Fruit fly (Drosophila melanogaster) whole organism, prepupa: ENCODE data around the gene CG31528.
A peak's percentile ranks its signal among the peaks of the same experiment; 100 is the strongest.

Experiments
- CG10631 ChIP-seq: fragments of 200-800 bp; sonication (Bioruptor generic); optimal IDR thresholded peaks from 2 replicates; lab custom pipeline; 2016; ENCODE audit warnings: missing biosample characterization, missing genetic modification characterization
- CG10669 ChIP-seq: fragments of 200-800 bp; sonication (Bioruptor generic); optimal IDR thresholded peaks from 3 replicates; lab custom pipeline; 2018; ENCODE audit warnings: missing biosample characterization, mild to moderate bottlenecking, missing genetic modification characterization, moderate library complexity
- CG11294 ChIP-seq: fragments of 200-800 bp; sonication (Bioruptor generic); IDR thresholded peaks from 2 replicates; pipeline ENCODE4 v1.3.6; 2022; ENCODE audit warnings: missing biosample characterization, missing genetic modification characterization
- CG11762 ChIP-seq: fragments of 200-800 bp; sonication (Bioruptor generic); optimal IDR thresholded peaks from 3 replicates; lab custom pipeline; 2016; ENCODE audit warnings: missing biosample characterization, missing genetic modification characterization; ENCODE audit not compliant: insufficient read depth
- CG11902 ChIP-seq: fragments of 200-800 bp; sonication (Bioruptor generic); optimal IDR thresholded peaks from 3 replicates; lab custom pipeline; 2016; ENCODE audit warnings: missing biosample characterization, missing genetic modification characterization
- CG1621 ChIP-seq: fragments of 200-800 bp; sonication (Bioruptor generic); optimal IDR thresholded peaks from 3 replicates; lab custom pipeline; 2018; ENCODE audit warnings: missing biosample characterization, mild to moderate bottlenecking, missing genetic modification characterization
- CG16779 ChIP-seq: fragments of 200-800 bp; sonication (Bioruptor generic); optimal IDR thresholded peaks from 3 replicates; lab custom pipeline; 2017; ENCODE audit warnings: missing biosample characterization, mild to moderate bottlenecking, missing genetic modification characterization
- CG3032 ChIP-seq: fragments of 200-800 bp; optimal IDR thresholded peaks from 2 replicates; lab custom pipeline; 2019; ENCODE audit warnings: missing biosample characterization, mild to moderate bottlenecking, missing genetic modification characterization, moderate library complexity
- CG31627 ChIP-seq: fragments of 200-800 bp; sonication (Bioruptor generic); optimal IDR thresholded peaks from 3 replicates; lab custom pipeline; 2016; ENCODE audit warnings: missing biosample characterization, missing genetic modification characterization
- CG32006 ChIP-seq: fragments of 200-800 bp; sonication (Bioruptor generic); optimal IDR thresholded peaks from 3 replicates; lab custom pipeline; 2017; ENCODE audit warnings: missing biosample characterization, mild to moderate bottlenecking, missing genetic modification characterization
- CG34406 ChIP-seq: fragments of 200-800 bp; sonication (Bioruptor generic); optimal IDR thresholded peaks from 3 replicates; lab custom pipeline; 2016; ENCODE audit warnings: missing biosample characterization, missing genetic modification characterization
- CG3919 ChIP-seq: fragments of 200-800 bp; sonication (Bioruptor generic); optimal IDR thresholded peaks from 3 replicates; lab custom pipeline; 2016; ENCODE audit warnings: missing biosample characterization, missing genetic modification characterization
- CG4318 ChIP-seq: fragments of 200-800 bp; sonication (Bioruptor generic); optimal IDR thresholded peaks from 3 replicates; lab custom pipeline; 2017; ENCODE audit warnings: missing biosample characterization, mild to moderate bottlenecking, missing genetic modification characterization
- CG6163 ChIP-seq: fragments of 200-800 bp; sonication (Bioruptor generic); IDR thresholded peaks from 3 replicates; pipeline ENCODE4 v1.3.6; 2022; ENCODE audit warnings: missing biosample characterization, missing genetic modification characterization
- CG6276 ChIP-seq: fragments of 200-800 bp; sonication (Bioruptor generic); optimal IDR thresholded peaks from 2 replicates; lab custom pipeline; 2017; ENCODE audit warnings: missing biosample characterization, mild to moderate bottlenecking, missing genetic modification characterization
- CG6792 ChIP-seq: fragments of 200-800 bp; sonication (Bioruptor generic); optimal IDR thresholded peaks from 3 replicates; lab custom pipeline; 2016; ENCODE audit warnings: missing biosample characterization, missing genetic modification characterization
- CG6854 ChIP-seq: fragments of 200-800 bp; sonication (Bioruptor generic); optimal IDR thresholded peaks from 2 replicates; lab custom pipeline; 2017; ENCODE audit warnings: missing biosample characterization, mild to moderate bottlenecking, missing genetic modification characterization
- CG8119 ChIP-seq: fragments of 200-800 bp; sonication (Bioruptor generic); IDR thresholded peaks from 3 replicates; pipeline ENCODE4 v1.3.6; 2022; ENCODE audit warnings: missing biosample characterization, missing genetic modification characterization
- CG8632 ChIP-seq: fragments of 200-800 bp; sonication (Bioruptor generic); optimal IDR thresholded peaks from 3 replicates; lab custom pipeline; 2016; ENCODE audit warnings: missing biosample characterization, missing genetic modification characterization
- CG9139 ChIP-seq: fragments of 200-800 bp; sonication (Bioruptor generic); optimal IDR thresholded peaks from 3 replicates; lab custom pipeline; 2017; ENCODE audit warnings: missing biosample characterization, mild to moderate bottlenecking, missing genetic modification characterization
- Eip75B ChIP-seq: fragments of 200-800 bp; sonication (Bioruptor generic); optimal IDR thresholded peaks from 3 replicates; lab custom pipeline; 2016; ENCODE audit warnings: missing biosample characterization, missing genetic modification characterization
- Eip93F ChIP-seq: fragments of 200-800 bp; sonication (Bioruptor generic); optimal IDR thresholded peaks from 2 replicates; lab custom pipeline; 2016; ENCODE audit warnings: missing biosample characterization, mild to moderate bottlenecking, missing genetic modification characterization
- Ets21C ChIP-seq: fragments of 200-800 bp; sonication (Bioruptor generic); optimal IDR thresholded peaks from 3 replicates; lab custom pipeline; 2016; ENCODE audit warnings: missing biosample characterization, missing genetic modification characterization
- Ets96B ChIP-seq: fragments of 200-800 bp; optimal IDR thresholded peaks from 2 replicates; lab custom pipeline; 2019; ENCODE audit warnings: missing biosample characterization, mild to moderate bottlenecking, missing genetic modification characterization, moderate library complexity
- Gug ChIP-seq: fragments of 200-800 bp; sonication (Bioruptor generic); IDR thresholded peaks from 2 replicates; pipeline ENCODE4 v1.3.6; 2022; ENCODE audit warnings: missing biosample characterization, missing genetic modification characterization
- Hr38 ChIP-seq: sonication (Bioruptor generic); optimal IDR thresholded peaks from 2 replicates; lab custom pipeline; 2016; ENCODE audit warnings: missing biosample characterization, missing genetic modification characterization
- Hr39 ChIP-seq: fragments of 200-800 bp; sonication (Bioruptor generic); optimal IDR thresholded peaks from 2 replicates; lab custom pipeline; 2016; ENCODE audit warnings: missing biosample characterization, missing genetic modification characterization
- Hr4 ChIP-seq: fragments of 200-800 bp; sonication (Bioruptor generic); optimal IDR thresholded peaks from 3 replicates; lab custom pipeline; 2016; ENCODE audit warnings: missing biosample characterization, missing genetic modification characterization
- Lpt ChIP-seq: fragments of 200-800 bp; sonication (Bioruptor generic); optimal IDR thresholded peaks from 3 replicates; lab custom pipeline; 2016; ENCODE audit warnings: missing biosample characterization, missing genetic modification characterization
- OdsH ChIP-seq: fragments of 200-800 bp; sonication (Bioruptor generic); optimal IDR thresholded peaks from 3 replicates; lab custom pipeline; 2016; ENCODE audit warnings: missing biosample characterization, missing genetic modification characterization
- Smox ChIP-seq: fragments of 200-800 bp; sonication (Bioruptor generic); optimal IDR thresholded peaks from 3 replicates; lab custom pipeline; 2016; ENCODE audit warnings: missing biosample characterization, missing genetic modification characterization
- Sox102F ChIP-seq: fragments of 200-800 bp; sonication (Bioruptor generic); optimal IDR thresholded peaks from 2 replicates; lab custom pipeline; 2016; ENCODE audit warnings: missing biosample characterization, mild to moderate bottlenecking, missing genetic modification characterization
- Sox14 ChIP-seq: fragments of 200-800 bp; sonication (Bioruptor generic); optimal IDR thresholded peaks from 3 replicates; lab custom pipeline; 2016; ENCODE audit warnings: missing biosample characterization, missing genetic modification characterization
- achi ChIP-seq: fragments of 200-800 bp; sonication (Bioruptor generic); optimal IDR thresholded peaks from 3 replicates; lab custom pipeline; 2016; ENCODE audit warnings: missing biosample characterization, missing genetic modification characterization
- acj6 ChIP-seq: fragments of 200-800 bp; sonication (Bioruptor generic); optimal IDR thresholded peaks from 3 replicates; lab custom pipeline; 2016; ENCODE audit warnings: missing biosample characterization, missing genetic modification characterization
- dac ChIP-seq: fragments of 200-800 bp; sonication (Bioruptor generic); optimal IDR thresholded peaks from 2 replicates; lab custom pipeline; 2017; ENCODE audit warnings: missing biosample characterization, mild to moderate bottlenecking, missing genetic modification characterization
- esn ChIP-seq: fragments of 200-800 bp; sonication (Bioruptor generic); optimal IDR thresholded peaks from 2 replicates; lab custom pipeline; 2016; ENCODE audit warnings: missing biosample characterization, mild to moderate bottlenecking, missing genetic modification characterization, moderate library complexity
- fd59A ChIP-seq: fragments of 200-800 bp; sonication (Bioruptor generic); optimal IDR thresholded peaks from 2 replicates; lab custom pipeline; 2017; ENCODE audit warnings: missing biosample characterization, mild to moderate bottlenecking, missing genetic modification characterization, missing genetic modification reagents
- fd85E ChIP-seq: fragments of 200-800 bp; sonication (Bioruptor generic); optimal IDR thresholded peaks from 3 replicates; lab custom pipeline; 2016; ENCODE audit warnings: missing biosample characterization, missing genetic modification characterization
- fkh ChIP-seq: fragments of 200-800 bp; sonication (Bioruptor generic); optimal IDR thresholded peaks from 3 replicates; lab custom pipeline; 2017; ENCODE audit warnings: missing biosample characterization, mild to moderate bottlenecking, missing genetic modification characterization, moderate library complexity
- lz ChIP-seq: fragments of 200-800 bp; sonication (Bioruptor generic); optimal IDR thresholded peaks from 3 replicates; lab custom pipeline; 2016; ENCODE audit warnings: missing biosample characterization, missing genetic modification characterization
- net ChIP-seq: fragments of 200-800 bp; sonication (Bioruptor generic); optimal IDR thresholded peaks from 3 replicates; lab custom pipeline; 2016; ENCODE audit warnings: missing biosample characterization, missing genetic modification characterization
- spab ChIP-seq: fragments of 200-800 bp; sonication (Bioruptor generic); optimal IDR thresholded peaks from 2 replicates; lab custom pipeline; 2017; ENCODE audit warnings: missing biosample characterization, mild to moderate bottlenecking, missing genetic modification characterization, missing genetic modification reagents
- svp ChIP-seq: fragments of 200-800 bp; sonication (Bioruptor generic); peaks from one replicate; lab custom pipeline; 2016; ENCODE audit warnings: missing biosample characterization, missing genetic modification characterization
- topi ChIP-seq: fragments of 200-800 bp; sonication (Bioruptor generic); optimal IDR thresholded peaks from 3 replicates; lab custom pipeline; 2016; ENCODE audit warnings: missing biosample characterization, missing genetic modification characterization
- vri ChIP-seq: fragments of 200-800 bp; sonication (Bioruptor generic); optimal IDR thresholded peaks from 3 replicates; lab custom pipeline; 2016; ENCODE audit warnings: missing biosample characterization, mild to moderate bottlenecking, missing genetic modification characterization

The CG31528 gene

dm6 chr3R:4416138-4416537 is at the start of gene CG31528:
Gene CG31528, plus strand, starts transcription at chr3R:4416438.
- TF ChIP-seq topi (no peak), dac (GFP tag; lab: Kevin White, UChicago) (no peak), CG34406 (GFP tag; lab: Kevin White, UChicago) (no peak), Smox (GFP tag; lab: Kevin White, UChicago) (no peak), vri (no peak), Sox14 (GFP tag; lab: Kevin White, UChicago) (no peak), CG4318 (GFP tag; lab: Kevin White, UChicago) (no peak), achi (GFP tag; lab: Kevin White, UChicago) (no peak), Gug (GFP tag; lab: Robert Waterston, UW) (no peak), CG6163 (GFP tag; lab: Robert Waterston, UW) (no peak), CG11902 (no peak), OdsH (GFP tag; lab: Kevin White, UChicago) (no peak), fd85E (GFP tag; lab: Kevin White, UChicago) (no peak), CG6276 (GFP tag; lab: Kevin White, UChicago) (no peak)
- TF ChIP-seq, all 60 proteins: peak for 0

dm6 chr3R:4378363-4379354 is 37.6 kb upstream of the CG31528 start, which contains the start of gene Sfxn1-3:
Gene Sfxn1-3, plus strand, starts transcription at chr3R:4378600.
- TF ChIP-seq CG3919 (peak; percentile 67), CG31627 (peak; percentile 35), Smox (GFP tag; lab: Kevin White, UChicago) (peak; percentile 34), CG6792 (GFP tag; lab: Kevin White, UChicago) (peak; percentile 4), CG3032 (tag; lab: Kevin White, UChicago) (peak; percentile 4), achi (GFP tag; lab: Kevin White, UChicago) (no peak), CG6854 (GFP tag; lab: Kevin White, UChicago) (peak; percentile 90), svp (GFP tag; lab: Kevin White, UChicago) (peak; percentile 86), CG32006 (GFP tag; lab: Kevin White, UChicago) (no peak), CG10669 (GFP tag; lab: Kevin White, UChicago) (no peak), CG8632 (GFP tag; lab: Kevin White, UChicago) (peak; percentile 10), CG9139 (GFP tag; lab: Kevin White, UChicago) (peak; percentile 70), CG1621 (no peak), CG10631 (no peak), fd85E (GFP tag; lab: Kevin White, UChicago) (no peak), Ets21C (GFP tag; lab: Kevin White, UChicago) (no peak), Sox102F (GFP tag; lab: Kevin White, UChicago) (no peak), topi (peak; percentile 57), Lpt (GFP tag; lab: Kevin White, UChicago) (peak; percentile 7), Hr38 (no peak), vri (peak; percentile 100), Gug (GFP tag; lab: Robert Waterston, UW) (no peak), OdsH (GFP tag; lab: Kevin White, UChicago) (no peak), Hr39 (GFP tag; lab: Kevin White, UChicago) (peak; percentile 22), CG8119 (peak; percentile 50; the same call in 2 of the 3 replicates), Hr4 (GFP tag; lab: Kevin White, UChicago) (no peak), fd59A (no peak), Eip75B (GFP tag; lab: Kevin White, UChicago) (no peak), CG11902 (no peak), CG11294 (GFP tag; lab: Robert Waterston, UW) (no peak; the same call in 1 of the 2 replicates), Eip93F (GFP tag; lab: Kevin White, UChicago) (no peak), Ets96B (no peak), CG11762 (peak; percentile 37), dac (GFP tag; lab: Kevin White, UChicago) (no peak), esn (peak; percentile 64), fkh (peak; percentile 87), CG6276 (GFP tag; lab: Kevin White, UChicago) (no peak), acj6 (GFP tag; lab: Kevin White, UChicago) (peak; percentile 2), lz (GFP tag; lab: Kevin White, UChicago) (peak; percentile 37), spab (no peak), CG16779 (tag; lab: Kevin White, UChicago) (no peak), net (GFP tag; lab: Kevin White, UChicago) (peak; percentile 62)
